Worm (Caenorhabditis elegans) whole organism, mixed stage, embryonic: Measurements from ENCODE around the gene F53F4.15.

Experiments
- ces-1 ChIP-seq: fragments of 150-350 bp; optimal IDR thresholded peaks from 2 replicates; lab custom pipeline; 2014; ENCODE audit warnings: missing biosample characterization, missing genetic modification reagents, missing genetic modification characterization
- elt-3 ChIP-seq: fragments of 150-350 bp; optimal IDR thresholded peaks from 2 replicates; lab custom pipeline; 2014; ENCODE audit warnings: missing biosample characterization, missing genetic modification characterization
- lin-13 ChIP-seq: fragments of 150-350 bp; optimal IDR thresholded peaks from 2 replicates; lab custom pipeline; 2014; ENCODE audit warnings: missing biosample characterization, missing genetic modification characterization
- mep-1 ChIP-seq: fragments of 150-350 bp; optimal IDR thresholded peaks from 2 replicates; lab custom pipeline; 2017; ENCODE audit warnings: missing biosample characterization, missing genetic modification reagents, missing genetic modification characterization, inconsistent platforms
- nhr-237 ChIP-seq: fragments of 150-350 bp; optimal IDR thresholded peaks from 2 replicates; lab custom pipeline; 2014; ENCODE audit warnings: missing biosample characterization, missing genetic modification characterization
- pha-4 ChIP-seq: fragments of 150-350 bp; optimal IDR thresholded peaks from 2 replicates; lab custom pipeline; 2018; ENCODE audit warnings: missing biosample characterization, missing genetic modification reagents, missing genetic modification characterization
- sem-2 ChIP-seq: fragments of 200-800 bp; sonication (Bioruptor generic); optimal IDR thresholded peaks from 2 replicates; lab custom pipeline; 2018; ENCODE audit warnings: mild to moderate bottlenecking, missing genetic modification characterization, missing compliant biosample characterization
- tbx-8 ChIP-seq: fragments of 200-800 bp; sonication (Bioruptor generic); optimal IDR thresholded peaks from 2 replicates; lab custom pipeline; 2018; ENCODE audit warnings: mild to moderate bottlenecking, missing genetic modification characterization, moderate library complexity, missing compliant biosample characterization
- unc-120 ChIP-seq: sonication (generic microtip); optimal IDR thresholded peaks from 2 replicates; lab custom pipeline; 2017; ENCODE audit warnings: missing genetic modification characterization, missing compliant biosample characterization; ENCODE audit not compliant: poor library complexity, severe bottlenecking
- unc-62 ChIP-seq: fragments of 150-350 bp; optimal IDR thresholded peaks from 2 replicates; lab custom pipeline; 2014; ENCODE audit warnings: missing biosample characterization, missing genetic modification reagents, missing genetic modification characterization

DNA sequence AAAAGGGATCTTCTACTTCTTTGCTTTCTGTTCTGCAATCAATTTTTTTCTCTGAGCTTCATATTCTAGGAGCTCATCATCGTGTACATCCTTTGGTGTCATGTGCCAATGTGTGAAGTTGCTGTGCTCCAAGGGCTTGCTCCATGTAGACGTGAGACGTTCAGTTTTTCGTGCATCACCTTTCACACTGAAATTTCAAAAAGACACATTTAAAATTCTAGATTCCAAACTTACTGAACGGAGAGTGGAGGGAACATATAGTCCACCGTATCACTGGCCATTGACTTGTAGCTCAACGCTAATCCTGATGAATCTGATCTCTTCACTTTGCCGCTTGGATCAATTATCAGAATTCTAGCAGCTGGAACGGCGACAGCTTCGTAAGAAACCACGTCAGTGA is 30.0 kb downstream of the F53F4.15 start:
- TF ChIP-seq pha-4 (no peak), sem-2 (no peak), unc-120 (tag; lab: Kevin White, UChicago) (no peak), ces-1 (GFP tag; lab: Kevin White, UChicago) (no peak), unc-62 (GFP tag; lab: Kevin White, UChicago) (no peak), mep-1 (tag; lab: Kevin White, UChicago) (no peak), tbx-8 (GFP tag; lab: Kevin White, UChicago) (no peak), elt-3 (tag; lab: Kevin White, UChicago) (no peak), nhr-237 (tag; lab: Kevin White, UChicago) (no peak), lin-13 (tag; lab: Kevin White, UChicago) (no peak)
